Fruit fly (Drosophila melanogaster): ENCODE results near the gene Uch.
A peak's percentile ranks its signal among the peaks of the same experiment; 100 is the strongest.

Uch gene

DNA sequence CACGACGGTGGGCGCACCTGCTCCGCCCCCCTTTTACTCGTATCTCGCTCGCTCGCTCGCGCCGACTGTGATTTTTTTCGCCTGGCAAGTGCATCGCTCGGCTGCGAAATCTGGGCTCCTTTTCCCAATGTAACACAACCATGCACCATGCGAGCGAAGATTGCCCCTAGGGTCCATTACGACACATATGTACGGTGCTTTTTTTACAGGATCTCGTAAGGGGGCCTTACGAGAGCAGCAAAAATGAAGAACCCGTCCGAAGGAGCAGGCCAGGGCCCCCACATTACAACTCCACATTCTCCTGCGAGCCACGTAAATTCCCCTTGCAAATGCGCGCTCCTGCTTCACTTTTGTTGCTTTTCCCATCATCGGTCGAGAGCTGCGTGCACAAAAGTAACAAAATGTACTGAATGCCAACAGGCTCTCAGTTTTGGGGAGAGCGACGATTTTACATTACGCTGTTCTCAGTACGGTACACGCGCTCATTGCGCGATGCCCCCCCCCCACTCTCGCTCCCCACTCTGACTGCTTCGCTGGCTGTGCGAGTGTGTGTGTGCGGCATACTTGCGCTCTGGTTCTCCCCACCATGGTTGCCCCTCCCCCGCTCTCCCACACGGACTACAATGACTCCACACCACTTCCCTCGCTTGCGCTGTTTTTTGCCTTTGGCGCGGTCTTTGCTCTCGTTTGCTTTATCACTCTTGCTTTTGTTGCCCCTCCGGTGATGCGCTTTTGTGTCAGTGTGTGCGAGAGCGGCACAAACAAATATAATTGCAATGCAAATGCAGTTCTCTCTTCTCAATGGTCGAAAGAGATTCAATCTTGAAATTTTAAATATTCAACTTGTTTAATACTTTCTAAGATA is 10.9 kb downstream of the Uch start (continued):
- TF ChIP-seq CG18262 (tag; optimal IDR thresholded peaks at IDR 0.05) (no peak), Nf-YB (GFP tag; optimal IDR thresholded peaks at IDR 0.05) (peak; percentile 26), CG2678 (tag; optimal IDR thresholded peaks at IDR 0.05) (peak; percentile 3), CG12769 (tag; optimal IDR thresholded peaks at IDR 0.05) (peak; percentile 55), CG34422 (GFP tag; IDR thresholded peaks at IDR 0.05) (peak; percentile 69; the same call in 1 of the 3 replicates), CG15601 (tag; optimal IDR thresholded peaks at IDR 0.05) (peak; percentile 20), nerfin-2 (GFP tag; IDR thresholded peaks at IDR 0.05; ENCODE audit: partially characterized antibody) (0 out of 2 replicates have a peak, but pooled peaks have one; percentile 40), CG33213 (GFP tag; optimal IDR thresholded peaks at IDR 0.05) (no peak), Nf-YC (tag; optimal IDR thresholded peaks at IDR 0.05) (peak; percentile 57), Bgb (GFP tag; IDR thresholded peaks at IDR 0.05; ENCODE audit: partially characterized antibody) (peak; percentile 66), CG18599 (GFP tag; optimal IDR thresholded peaks at IDR 0.05) (peak; percentile 13), ranshi (GFP tag; IDR thresholded peaks at IDR 0.05) (peak; percentile 27; the same call in 1 of the 2 replicates), Trl (optimal IDR thresholded peaks at IDR 0.05) (peak; percentile 62 to 69), Trl (GFP tag; optimal IDR thresholded peaks at IDR 0.05) (no peak), HLH4C (GFP tag; IDR thresholded peaks at IDR 0.05; ENCODE audit: partially characterized antibody) (peak; percentile 34; the same call in 2 of the 3 replicates), Aef1 (GFP tag; IDR thresholded peaks at IDR 0.05) (peak; percentile 56; the same call in 2 of the 3 replicates), nau (GFP tag; optimal IDR thresholded peaks at IDR 0.05) (no peak), CG6272 (GFP tag; IDR thresholded peaks at IDR 0.05) (0 out of 2 replicates have a peak, but pooled peaks have one; percentile 20), CG6175 (GFP tag; IDR thresholded peaks at IDR 0.05) (peak; percentile 53; the same call in 1 of the 3 replicates), CG2712 (tag; optimal IDR thresholded peaks at IDR 0.05) (peak; percentile 27), rib (GFP tag; IDR thresholded peaks at IDR 0.05) (peak; percentile 70), CG34224 (GFP tag; IDR thresholded peaks at IDR 0.05; ENCODE audit: partially characterized antibody) (peak; percentile 32; the same call in 1 of the 3 replicates), sd (tag; optimal IDR thresholded peaks at IDR 0.05) (peak; percentile 77), CG16813 (GFP tag; IDR thresholded peaks at IDR 0.05; ENCODE audit: partially characterized antibody) (peak; percentile 18; the same call in 1 of the 3 replicates), lbe (GFP tag; optimal IDR thresholded peaks at IDR 0.05) (peak; percentile 27), seq (GFP tag; IDR thresholded peaks at IDR 0.05) (0 out of 2 replicates have a peak, but pooled peaks have one; percentile 13), otp (GFP tag; IDR thresholded peaks at IDR 0.05) (peak; percentile 38; the same call in 1 of the 3 replicates), Bteb2 (GFP tag; optimal IDR thresholded peaks at IDR 0.05) (no peak), CG13123 (GFP tag; optimal IDR thresholded peaks at IDR 0.05) (no peak), CG8089 (GFP tag; optimal IDR thresholded peaks at IDR 0.05) (no peak), CG13894 (tag; optimal IDR thresholded peaks at IDR 0.05) (peak; percentile 43), pan (optimal IDR thresholded peaks at IDR 0.05) (no peak), pan (GFP tag; optimal IDR thresholded peaks at IDR 0.05 in 1 of 2, IDR thresholded peaks at IDR 0.05 in 1 of 2) (peak in 1 of 2 experiments; percentile 21), sug (tag; optimal IDR thresholded peaks at IDR 0.05) (peak; percentile 34), pros (GFP tag; optimal IDR thresholded peaks at IDR 0.05) (peak; percentile 65), CG11723 (GFP tag; optimal IDR thresholded peaks at IDR 0.05) (peak; percentile 8), CG10321 (GFP tag; IDR thresholded peaks at IDR 0.05) (peak; percentile 46; the same call in 1 of the 2 replicates), Dll (GFP tag; IDR thresholded peaks at IDR 0.05; ENCODE audit: partially characterized antibody) (peak; percentile 34; the same call in 2 of the 4 replicates), BtbVII (GFP tag; optimal IDR thresholded peaks at IDR 0.05) (peak; percentile 12), CG18476 (GFP tag; optimal IDR thresholded peaks at IDR 0.05) (no peak), CG17802 (tag; optimal IDR thresholded peaks at IDR 0.05) (no peak), Ptx1 (GFP tag; IDR thresholded peaks at IDR 0.05) (no peak), CG8290 (GFP tag; optimal IDR thresholded peaks at IDR 0.05) (no peak), CG8290 (tag; optimal IDR thresholded peaks at IDR 0.05) (peak in 1 of 2 experiments; percentile 55), ftz-f1 (GFP tag; optimal IDR thresholded peaks at IDR 0.05) (peak; percentile 73), CG7357 (GFP tag; IDR thresholded peaks at IDR 0.05) (no peak), corto (GFP tag; optimal IDR thresholded peaks at IDR 0.05) (peak; percentile 14), sim (GFP tag; IDR thresholded peaks at IDR 0.05) (0 out of 2 replicates have a peak, but pooled peaks have one; percentile 5)
